Worm (Caenorhabditis elegans) whole organism, L1 larva: ENCODE measurements around the gene C07D10.1.
"Not testable (repeated sequence)": the region's sequence is repeated elsewhere in the genome, so short reads cannot be mapped to it uniquely, and the experiment has no call there.

Experiments
- C04F5.9 ChIP-seq: sonication (generic microtip); optimal IDR thresholded peaks from 2 replicates; lab custom pipeline; 2016; ENCODE audit warnings: missing genetic modification characterization, missing compliant biosample characterization
- C16A3.4 ChIP-seq: fragments of 150-350 bp; optimal IDR thresholded peaks from 2 replicates; lab custom pipeline; 2014; ENCODE audit warnings: missing biosample characterization, missing genetic modification characterization
- F16B12.6 ChIP-seq: fragments of 150-350 bp; optimal IDR thresholded peaks from 2 replicates; lab custom pipeline; 2014; ENCODE audit warnings: missing biosample characterization, missing genetic modification characterization
- aha-1 ChIP-seq: fragments of 150-350 bp; optimal IDR thresholded peaks from 2 replicates; lab custom pipeline; 2014; ENCODE audit warnings: missing biosample characterization, missing genetic modification characterization
- ama-1 ChIP-seq: fragments of 150-350 bp; optimal IDR thresholded peaks from 2 replicates; lab custom pipeline; 2014
- blmp-1 ChIP-seq: fragments of 150-350 bp; optimal IDR thresholded peaks from 2 replicates; lab custom pipeline; 2014; ENCODE audit warnings: missing biosample characterization, missing genetic modification characterization
- ceh-63 ChIP-seq: fragments of 200-800 bp; sonication (Bioruptor generic); optimal IDR thresholded peaks from 2 replicates; lab custom pipeline; 2018; ENCODE audit warnings: mild to moderate bottlenecking, missing genetic modification characterization, missing compliant biosample characterization
- ceh-82 ChIP-seq, 3 experiments: fragments of 150-350 bp in 1 of 3; sonication (generic microtip) in 2 of 3; optimal IDR thresholded peaks; 2 replicates each; lab custom pipeline; 2014 to 2017; ENCODE audit warnings: missing biosample characterization in 3 of 3, missing genetic modification characterization in 3 of 3
- ces-1 ChIP-seq: fragments of 150-350 bp; optimal IDR thresholded peaks from 2 replicates; lab custom pipeline; 2014; ENCODE audit warnings: missing biosample characterization, missing genetic modification reagents, missing genetic modification characterization
- dpl-1 ChIP-seq, 3 experiments: fragments of 150-350 bp in 2 of 3; sonication (generic microtip) in 1 of 3; optimal IDR thresholded peaks; 2 replicates each; lab custom pipeline; 2014 to 2017; ENCODE audit warnings: missing biosample characterization in 3 of 3, missing genetic modification characterization in 3 of 3, missing genetic modification reagents in 3 of 3
- dsc-1 ChIP-seq: sonication (generic microtip); optimal IDR thresholded peaks from 2 replicates; lab custom pipeline; 2016; ENCODE audit warnings: mild to moderate bottlenecking, missing genetic modification characterization, missing compliant biosample characterization
- efl-1 ChIP-seq, 4 experiments: fragments of 150-350 bp; optimal IDR thresholded peaks in 3 of 4; peaks in 1 of 4; 1 replicate in 1 of 4; 2 replicates in 3 of 4; lab custom pipeline; 2014; ENCODE audit warnings: missing biosample characterization in 2 of 4, missing genetic modification characterization in 2 of 4, missing genetic modification reagents in 2 of 4
- efl-3 ChIP-seq: fragments of 200-800 bp; sonication (Bioruptor generic); optimal IDR thresholded peaks from 2 replicates; lab custom pipeline; 2018; ENCODE audit warnings: mild to moderate bottlenecking, missing genetic modification characterization, missing compliant biosample characterization
- elt-3 ChIP-seq, 6 experiments: fragments of 150-350 bp in 1 of 6; sonication (generic microtip); optimal IDR thresholded peaks; 2 replicates each; lab custom pipeline; 2017 to 2018; ENCODE audit warnings: missing biosample characterization in 6 of 6, missing genetic modification characterization in 6 of 6, inconsistent platforms in 1 of 6
- fkh-4 ChIP-seq: sonication (generic microtip); optimal IDR thresholded peaks from 2 replicates; lab custom pipeline; 2016; ENCODE audit warnings: missing compliant biosample characterization, missing genetic modification characterization, borderline replicate concordance
- grh-1 ChIP-seq: fragments of 200-800 bp; sonication (Bioruptor generic); IDR thresholded peaks from 2 replicates; pipeline ENCODE4 v1.3.6; 2022; ENCODE audit warnings: missing genetic modification reagents, missing genetic modification characterization, missing compliant biosample characterization
- hlh-17 ChIP-seq: fragments of 200-800 bp; sonication (Bioruptor generic); optimal IDR thresholded peaks from 2 replicates; lab custom pipeline; 2018; ENCODE audit warnings: missing genetic modification characterization, mild to moderate bottlenecking, missing compliant biosample characterization, moderate library complexity, borderline replicate concordance
- hlh-4 ChIP-seq: sonication (generic microtip); optimal IDR thresholded peaks from 2 replicates; lab custom pipeline; 2016; ENCODE audit warnings: mild to moderate bottlenecking, missing genetic modification characterization, missing compliant biosample characterization
- hpl-2 ChIP-seq: fragments of 150-350 bp; optimal IDR thresholded peaks from 2 replicates; lab custom pipeline; 2014; ENCODE audit warnings: missing biosample characterization, missing genetic modification reagents, missing genetic modification characterization
- irx-1 ChIP-seq: sonication (generic microtip); optimal IDR thresholded peaks from 2 replicates; lab custom pipeline; 2016; ENCODE audit warnings: missing genetic modification characterization, missing compliant biosample characterization
- jun-1 ChIP-seq: fragments of 150-350 bp; optimal IDR thresholded peaks from 2 replicates; lab custom pipeline; 2014; ENCODE audit warnings: missing biosample characterization, missing genetic modification reagents, missing genetic modification characterization
- lin-13 ChIP-seq: fragments of 150-350 bp; optimal IDR thresholded peaks from 2 replicates; lab custom pipeline; 2014; ENCODE audit warnings: missing biosample characterization, missing genetic modification reagents, missing genetic modification characterization
- lir-3 ChIP-seq: sonication (generic microtip); optimal IDR thresholded peaks from 2 replicates; lab custom pipeline; 2016; ENCODE audit warnings: mild to moderate bottlenecking, missing genetic modification characterization, moderate library complexity, missing compliant biosample characterization; ENCODE audit not compliant: poor library complexity
- mdl-1 ChIP-seq, 2 experiments: fragments of 150-350 bp; optimal IDR thresholded peaks; 2 replicates each; lab custom pipeline; 2014 to 2017; ENCODE audit warnings: missing biosample characterization in 2 of 2, missing genetic modification characterization in 2 of 2, inconsistent platforms in 1 of 2
- mef-2 ChIP-seq: fragments of 150-350 bp; optimal IDR thresholded peaks from 2 replicates; lab custom pipeline; 2014; ENCODE audit warnings: missing biosample characterization, missing genetic modification characterization
- nhr-19 ChIP-seq: fragments of 200-800 bp; sonication (Bioruptor generic); conservative IDR thresholded peaks from 2 replicates; pipeline ENCODE4 v1.3.6; 2022; ENCODE audit warnings: missing genetic modification characterization, missing compliant biosample characterization
- nhr-20 ChIP-seq: sonication (generic microtip); optimal IDR thresholded peaks from 2 replicates; lab custom pipeline; 2016; ENCODE audit warnings: mild to moderate bottlenecking, missing genetic modification characterization, missing compliant biosample characterization
- nhr-237 ChIP-seq: fragments of 150-350 bp; optimal IDR thresholded peaks from 2 replicates; lab custom pipeline; 2014; ENCODE audit warnings: missing biosample characterization, missing genetic modification characterization
- nhr-47 ChIP-seq: sonication (generic microtip); optimal IDR thresholded peaks from 2 replicates; lab custom pipeline; 2016; ENCODE audit warnings: mild to moderate bottlenecking, missing genetic modification characterization, moderate library complexity, missing compliant biosample characterization
- nhr-71 ChIP-seq: sonication (generic microtip); optimal IDR thresholded peaks from 2 replicates; lab custom pipeline; 2016; ENCODE audit warnings: mild to moderate bottlenecking, missing genetic modification characterization, moderate library complexity, missing compliant biosample characterization
- nhr-77 ChIP-seq: fragments of 150-350 bp; optimal IDR thresholded peaks from 2 replicates; lab custom pipeline; 2014; ENCODE audit warnings: missing biosample characterization, missing genetic modification characterization
- nhr-90 ChIP-seq: sonication (generic microtip); optimal IDR thresholded peaks from 2 replicates; lab custom pipeline; 2016; ENCODE audit warnings: mild to moderate bottlenecking, missing genetic modification characterization, missing compliant biosample characterization; ENCODE audit not compliant: poor library complexity
- pag-3 ChIP-seq: sonication (generic microtip); optimal IDR thresholded peaks from 2 replicates; lab custom pipeline; 2017; ENCODE audit warnings: missing genetic modification characterization, mild to moderate bottlenecking, missing compliant biosample characterization, antibody characterized with exemption, borderline replicate concordance; ENCODE audit not compliant: insufficient read depth
- pax-3 ChIP-seq: fragments of 200-800 bp; sonication (Bioruptor generic); optimal IDR thresholded peaks from 2 replicates; lab custom pipeline; 2018; ENCODE audit warnings: mild to moderate bottlenecking, missing genetic modification characterization, moderate library complexity, missing compliant biosample characterization
- rnt-1 ChIP-seq: sonication (generic microtip); optimal IDR thresholded peaks from 2 replicates; lab custom pipeline; 2016; ENCODE audit warnings: mild to moderate bottlenecking, missing genetic modification characterization, moderate library complexity, missing compliant biosample characterization
- skn-1 ChIP-seq: fragments of 150-350 bp; optimal IDR thresholded peaks from 2 replicates; lab custom pipeline; 2014; ENCODE audit warnings: missing biosample characterization, missing genetic modification characterization
- snpc-4 ChIP-seq: fragments of 150-350 bp; optimal IDR thresholded peaks from 2 replicates; lab custom pipeline; 2014; ENCODE audit warnings: missing biosample characterization, missing genetic modification characterization
- snu-23 ChIP-seq: sonication (generic microtip); optimal IDR thresholded peaks from 2 replicates; lab custom pipeline; 2016; ENCODE audit warnings: missing genetic modification characterization, missing compliant biosample characterization
- sptf-1 ChIP-seq: fragments of 150-350 bp; optimal IDR thresholded peaks from 2 replicates; lab custom pipeline; 2014; ENCODE audit warnings: missing biosample characterization, missing genetic modification characterization
- sup-37 ChIP-seq: fragments of 200-800 bp; sonication (Bioruptor generic); optimal IDR thresholded peaks from 2 replicates; lab custom pipeline; 2018; ENCODE audit warnings: mild to moderate bottlenecking, missing genetic modification characterization, missing compliant biosample characterization
- swsn-7 ChIP-seq: sonication (generic microtip); optimal IDR thresholded peaks from 2 replicates; lab custom pipeline; 2016; ENCODE audit warnings: missing genetic modification characterization, missing compliant biosample characterization
- tbx-2 ChIP-seq: sonication (generic microtip); optimal IDR thresholded peaks from 2 replicates; lab custom pipeline; 2016; ENCODE audit warnings: missing genetic modification characterization, missing compliant biosample characterization
- tlp-1 ChIP-seq: fragments of 150-350 bp; optimal IDR thresholded peaks from 2 replicates; lab custom pipeline; 2014; ENCODE audit warnings: missing biosample characterization, missing genetic modification characterization
- unc-130 ChIP-seq: fragments of 150-350 bp; optimal IDR thresholded peaks from 2 replicates; lab custom pipeline; 2017; ENCODE audit warnings: missing biosample characterization, missing genetic modification characterization, inconsistent platforms
- unc-30 ChIP-seq: sonication (generic microtip); optimal IDR thresholded peaks from 2 replicates; lab custom pipeline; 2017; ENCODE audit warnings: missing biosample characterization, missing genetic modification characterization
- unc-86 ChIP-seq: sonication (generic microtip); optimal IDR thresholded peaks from 2 replicates; lab custom pipeline; 2016; ENCODE audit warnings: missing genetic modification characterization, missing compliant biosample characterization
- vab-15 ChIP-seq: sonication (generic microtip); optimal IDR thresholded peaks from 2 replicates; lab custom pipeline; 2017; ENCODE audit warnings: missing genotype, mild to moderate bottlenecking, missing genetic modification characterization, missing compliant biosample characterization
- xbp-1 ChIP-seq: sonication (generic microtip); optimal IDR thresholded peaks from 2 replicates; lab custom pipeline; 2016; ENCODE audit warnings: missing genetic modification characterization, missing compliant biosample characterization
- zag-1 ChIP-seq: fragments of 150-350 bp; optimal IDR thresholded peaks from 2 replicates; lab custom pipeline; 2014; ENCODE audit warnings: missing biosample characterization, missing genetic modification characterization
- ztf-4 ChIP-seq: fragments of 150-350 bp; optimal IDR thresholded peaks from 2 replicates; lab custom pipeline; 2014; ENCODE audit warnings: missing biosample characterization, missing genetic modification characterization

The C07D10.1 gene

ce11 chrII:7370195-7370594, 28.6 kb upstream of the C07D10.1 start, which contains the start of gene F43E2.11:
TSS of gene F43E2.11 (minus strand) at chrII:7370295.
- TF ChIP-seq hpl-2; nhr-237 (tag; lab: Kevin White, UChicago); nhr-47: not testable (repeated sequence)

ce11 chrII:7374143-7374542, 24.7 kb upstream of the C07D10.1 start, which contains the start of the genes mtch-1 and rpb-4:
TSS of gene mtch-1 (minus strand) at chrII:7374166.
TSS of gene rpb-4 (plus strand) at chrII:7374495.
- TF ChIP-seq sup-37 (GFP tag; lab: Kevin White, UChicago) (no peak), nhr-19 (no peak), ces-1 (GFP tag; lab: Kevin White, UChicago) (no peak), zag-1 (tag; lab: Kevin White, UChicago) (no peak), lin-13 (GFP tag; lab: Kevin White, UChicago) (no peak), pax-3 (no peak), lir-3 (tag; lab: Kevin White, UChicago) (peak; percentile 54), irx-1 (tag; lab: Kevin White, UChicago) (no peak), tlp-1 (no peak), snu-23 (GFP tag; lab: Kevin White, UChicago) (peak; percentile 43), elt-3 (tag; optimal IDR thresholded peaks at IDR 0.05; lab: Kevin White, UChicago) (no peak), nhr-90 (tag; lab: Kevin White, UChicago) (no peak), nhr-20 (tag; lab: Kevin White, UChicago) (peak; percentile 23), efl-3 (GFP tag; lab: Kevin White, UChicago) (no peak), snpc-4 (tag; lab: Kevin White, UChicago) (peak; percentile 4), nhr-237 (tag; lab: Kevin White, UChicago) (no peak), skn-1 (tag; lab: Kevin White, UChicago) (peak; percentile 50), rnt-1 (tag; lab: Kevin White, UChicago) (peak; percentile 22), sptf-1 (no peak), mdl-1 (tag; optimal IDR thresholded peaks at IDR 0.05; lab: Kevin White, UChicago) (peak in 1 of 2 experiments; percentile 10), ceh-63 (GFP tag; lab: Kevin White, UChicago) (no peak), C04F5.9 (tag; lab: Kevin White, UChicago) (no peak), unc-30 (no peak), nhr-71 (tag; lab: Kevin White, UChicago) (peak; percentile 33), hlh-4 (no peak), xbp-1 (tag; lab: Kevin White, UChicago) (peak; percentile 29), efl-1 (optimal IDR thresholded peaks at IDR 0.05; lab: Kevin White, UChicago) (peak; percentile 30 to 39), efl-1 (GFP tag; optimal IDR thresholded peaks at IDR 0.05 in 1 of 2; lab: Kevin White, UChicago) (peak; percentile 12 to 14), dpl-1 (GFP tag; optimal IDR thresholded peaks at IDR 0.05; lab: Kevin White, UChicago) (peak in 2 of 3 experiments; percentile 41 to 50), F16B12.6 (tag; lab: Kevin White, UChicago) (peak; percentile 23), ceh-82 (tag; optimal IDR thresholded peaks at IDR 0.05; lab: Kevin White, UChicago) (peak in 1 of 3 experiments; percentile 2), nhr-77 (no peak), unc-130 (tag; lab: Kevin White, UChicago) (peak; percentile 1), ama-1 (lab: Kevin White, UChicago) (no peak), swsn-7 (peak; percentile 1), grh-1 (no peak), hpl-2 (no peak), fkh-4 (tag; lab: Kevin White, UChicago) (no peak), ztf-4 (tag; lab: Kevin White, UChicago) (no peak), hlh-17 (GFP tag; lab: Kevin White, UChicago) (no peak), tbx-2 (tag; lab: Kevin White, UChicago) (no peak), C16A3.4 (tag; lab: Kevin White, UChicago) (peak; percentile 58), jun-1 (tag; lab: Kevin White, UChicago) (no peak), dsc-1 (no peak), aha-1 (tag; lab: Kevin White, UChicago) (no peak), blmp-1 (tag; lab: Kevin White, UChicago) (peak; percentile 31), unc-86 (tag; lab: Kevin White, UChicago) (no peak), vab-15 (no peak), pag-3 (no peak), nhr-47 (peak; percentile 10), mef-2 (tag; lab: Kevin White, UChicago) (no peak)
